Worm (Caenorhabditis elegans) whole organism, L1 larva: ENCODE results near the gene twk-42.
A peak's percentile ranks its signal among the peaks of the same experiment; 100 is the strongest.

Source experiments
- C04F5.9 ChIP-seq: sonication (generic microtip); optimal IDR thresholded peaks from 2 replicates; lab custom pipeline; 2016; ENCODE audit warnings: missing genetic modification characterization, missing compliant biosample characterization
- C34B4.2 ChIP-seq: sonication (generic microtip); optimal IDR thresholded peaks from 2 replicates; lab custom pipeline; 2017; ENCODE audit warnings: mild to moderate bottlenecking, missing genetic modification characterization, missing compliant biosample characterization
- F16B12.6 ChIP-seq: fragments of 150-350 bp; optimal IDR thresholded peaks from 2 replicates; lab custom pipeline; 2014; ENCODE audit warnings: missing biosample characterization, missing genetic modification characterization
- Y116A8C.19 ChIP-seq: sonication (generic microtip); optimal IDR thresholded peaks from 2 replicates; lab custom pipeline; 2016; ENCODE audit warnings: missing compliant biosample characterization, missing genetic modification characterization, borderline replicate concordance
- aha-1 ChIP-seq: fragments of 150-350 bp; optimal IDR thresholded peaks from 2 replicates; lab custom pipeline; 2014; ENCODE audit warnings: missing biosample characterization, missing genetic modification characterization
- alr-1 ChIP-seq: fragments of 200-800 bp; sonication (Bioruptor generic); optimal IDR thresholded peaks from 2 replicates; lab custom pipeline; 2018; ENCODE audit warnings: borderline replicate concordance, mild to moderate bottlenecking, missing genetic modification characterization, missing compliant biosample characterization
- aly-2 ChIP-seq: fragments of 150-350 bp; optimal IDR thresholded peaks from 2 replicates; lab custom pipeline; 2014; ENCODE audit warnings: missing biosample characterization, missing genetic modification characterization
- ama-1 ChIP-seq: fragments of 150-350 bp; optimal IDR thresholded peaks from 2 replicates; lab custom pipeline; 2014
- ceh-63 ChIP-seq: fragments of 200-800 bp; sonication (Bioruptor generic); optimal IDR thresholded peaks from 2 replicates; lab custom pipeline; 2018; ENCODE audit warnings: mild to moderate bottlenecking, missing genetic modification characterization, missing compliant biosample characterization
- ceh-8 ChIP-seq: fragments of 200-800 bp; sonication (Bioruptor generic); optimal IDR thresholded peaks from 2 replicates; lab custom pipeline; 2018; ENCODE audit warnings: mild to moderate bottlenecking, missing genetic modification characterization, moderate library complexity, missing compliant biosample characterization
- ceh-90 ChIP-seq: sonication (generic microtip); optimal IDR thresholded peaks from 2 replicates; lab custom pipeline; 2016; ENCODE audit warnings: missing genetic modification characterization, missing compliant biosample characterization
- dpl-1 ChIP-seq, 3 experiments: fragments of 150-350 bp in 2 of 3; sonication (generic microtip) in 1 of 3; optimal IDR thresholded peaks; 2 replicates each; lab custom pipeline; 2014 to 2017; ENCODE audit warnings: missing biosample characterization in 3 of 3, missing genetic modification characterization in 3 of 3, missing genetic modification reagents in 3 of 3
- dsc-1 ChIP-seq: sonication (generic microtip); optimal IDR thresholded peaks from 2 replicates; lab custom pipeline; 2016; ENCODE audit warnings: mild to moderate bottlenecking, missing genetic modification characterization, missing compliant biosample characterization
- egl-13 ChIP-seq: sonication (generic microtip); optimal IDR thresholded peaks from 2 replicates; lab custom pipeline; 2016; ENCODE audit warnings: missing genotype, missing genetic modification reagents, missing genetic modification characterization, missing compliant biosample characterization
- egl-27 ChIP-seq, 2 experiments: fragments of 150-350 bp in 1 of 2; sonication (generic microtip); optimal IDR thresholded peaks; 3 replicates each; lab custom pipeline; 2017 to 2018; ENCODE audit warnings: missing biosample characterization in 2 of 2, missing genetic modification characterization in 2 of 2, missing genetic modification reagents in 2 of 2
- elt-2 ChIP-seq: sonication (generic microtip); optimal IDR thresholded peaks from 2 replicates; lab custom pipeline; 2016; ENCODE audit warnings: missing genetic modification characterization, mild to moderate bottlenecking, inconsistent platforms, missing compliant biosample characterization, missing genetic modification reagents
- ets-5 ChIP-seq: fragments of 200-800 bp; sonication (Bioruptor generic); IDR thresholded peaks from 2 replicates; pipeline ENCODE4 v1.3.6; 2022; ENCODE audit warnings: missing genetic modification characterization, missing compliant biosample characterization
- fkh-4 ChIP-seq: sonication (generic microtip); optimal IDR thresholded peaks from 2 replicates; lab custom pipeline; 2016; ENCODE audit warnings: missing compliant biosample characterization, missing genetic modification characterization, borderline replicate concordance
- fos-1 ChIP-seq: fragments of 150-350 bp; optimal IDR thresholded peaks from 2 replicates; lab custom pipeline; 2014; ENCODE audit warnings: missing biosample characterization, missing genetic modification characterization
- hlh-17 ChIP-seq: fragments of 200-800 bp; sonication (Bioruptor generic); optimal IDR thresholded peaks from 2 replicates; lab custom pipeline; 2018; ENCODE audit warnings: missing genetic modification characterization, mild to moderate bottlenecking, missing compliant biosample characterization, moderate library complexity, borderline replicate concordance
- hlh-4 ChIP-seq: sonication (generic microtip); optimal IDR thresholded peaks from 2 replicates; lab custom pipeline; 2016; ENCODE audit warnings: mild to moderate bottlenecking, missing genetic modification characterization, missing compliant biosample characterization
- hpl-2 ChIP-seq: fragments of 150-350 bp; optimal IDR thresholded peaks from 2 replicates; lab custom pipeline; 2014; ENCODE audit warnings: missing biosample characterization, missing genetic modification reagents, missing genetic modification characterization
- irx-1 ChIP-seq: sonication (generic microtip); optimal IDR thresholded peaks from 2 replicates; lab custom pipeline; 2016; ENCODE audit warnings: missing genetic modification characterization, missing compliant biosample characterization
- isw-1 ChIP-seq: fragments of 200-800 bp; sonication (Bioruptor generic); IDR thresholded peaks from 2 replicates; pipeline ENCODE4 v1.3.6; 2022; ENCODE audit warnings: missing genetic modification characterization, missing compliant biosample characterization
- jun-1 ChIP-seq: fragments of 150-350 bp; optimal IDR thresholded peaks from 2 replicates; lab custom pipeline; 2014; ENCODE audit warnings: missing biosample characterization, missing genetic modification reagents, missing genetic modification characterization
- lin-13 ChIP-seq: fragments of 150-350 bp; optimal IDR thresholded peaks from 2 replicates; lab custom pipeline; 2014; ENCODE audit warnings: missing biosample characterization, missing genetic modification reagents, missing genetic modification characterization
- lin-14 ChIP-seq: fragments of 200-800 bp; sonication (Bioruptor generic); optimal IDR thresholded peaks from 2 replicates; lab custom pipeline; 2018; ENCODE audit warnings: mild to moderate bottlenecking, missing genetic modification characterization, moderate library complexity, missing compliant biosample characterization
- lin-35 ChIP-seq, 2 experiments: fragments of 150-350 bp; optimal IDR thresholded peaks; 2 replicates each; lab custom pipeline; 2014; ENCODE audit warnings: missing biosample characterization in 2 of 2, missing genetic modification characterization in 2 of 2, missing genetic modification reagents in 2 of 2
- lir-3 ChIP-seq: sonication (generic microtip); optimal IDR thresholded peaks from 2 replicates; lab custom pipeline; 2016; ENCODE audit warnings: mild to moderate bottlenecking, missing genetic modification characterization, moderate library complexity, missing compliant biosample characterization; ENCODE audit not compliant: poor library complexity
- mdl-1 ChIP-seq, 2 experiments: fragments of 150-350 bp; optimal IDR thresholded peaks; 2 replicates each; lab custom pipeline; 2014 to 2017; ENCODE audit warnings: missing biosample characterization in 2 of 2, missing genetic modification characterization in 2 of 2, inconsistent platforms in 1 of 2
- nhr-11 ChIP-seq: fragments of 150-350 bp; optimal IDR thresholded peaks from 2 replicates; lab custom pipeline; 2014; ENCODE audit warnings: missing biosample characterization, missing genetic modification characterization
- nhr-19 ChIP-seq: fragments of 200-800 bp; sonication (Bioruptor generic); conservative IDR thresholded peaks from 2 replicates; pipeline ENCODE4 v1.3.6; 2022; ENCODE audit warnings: missing genetic modification characterization, missing compliant biosample characterization
- nhr-20 ChIP-seq: sonication (generic microtip); optimal IDR thresholded peaks from 2 replicates; lab custom pipeline; 2016; ENCODE audit warnings: mild to moderate bottlenecking, missing genetic modification characterization, missing compliant biosample characterization
- nhr-237 ChIP-seq: fragments of 150-350 bp; optimal IDR thresholded peaks from 2 replicates; lab custom pipeline; 2014; ENCODE audit warnings: missing biosample characterization, missing genetic modification characterization
- nhr-28 ChIP-seq: fragments of 150-350 bp; optimal IDR thresholded peaks from 2 replicates; lab custom pipeline; 2014; ENCODE audit warnings: missing biosample characterization, missing genetic modification characterization
- nhr-71 ChIP-seq: sonication (generic microtip); optimal IDR thresholded peaks from 2 replicates; lab custom pipeline; 2016; ENCODE audit warnings: mild to moderate bottlenecking, missing genetic modification characterization, moderate library complexity, missing compliant biosample characterization
- nhr-76 ChIP-seq: sonication (generic microtip); optimal IDR thresholded peaks from 2 replicates; lab custom pipeline; 2017; ENCODE audit warnings: missing biosample characterization, missing genetic modification characterization
- nhr-77 ChIP-seq: fragments of 150-350 bp; optimal IDR thresholded peaks from 2 replicates; lab custom pipeline; 2014; ENCODE audit warnings: missing biosample characterization, missing genetic modification characterization
- nhr-85 ChIP-seq: sonication (generic microtip); peaks from one replicate; lab custom pipeline; 2016; ENCODE audit warnings: missing genetic modification characterization, inconsistent platforms, missing compliant biosample characterization
- nhr-90 ChIP-seq: sonication (generic microtip); optimal IDR thresholded peaks from 2 replicates; lab custom pipeline; 2016; ENCODE audit warnings: mild to moderate bottlenecking, missing genetic modification characterization, missing compliant biosample characterization; ENCODE audit not compliant: poor library complexity
- pax-3 ChIP-seq: fragments of 200-800 bp; sonication (Bioruptor generic); optimal IDR thresholded peaks from 2 replicates; lab custom pipeline; 2018; ENCODE audit warnings: mild to moderate bottlenecking, missing genetic modification characterization, moderate library complexity, missing compliant biosample characterization
- rnt-1 ChIP-seq: sonication (generic microtip); optimal IDR thresholded peaks from 2 replicates; lab custom pipeline; 2016; ENCODE audit warnings: mild to moderate bottlenecking, missing genetic modification characterization, moderate library complexity, missing compliant biosample characterization
- snu-23 ChIP-seq: sonication (generic microtip); optimal IDR thresholded peaks from 2 replicates; lab custom pipeline; 2016; ENCODE audit warnings: missing genetic modification characterization, missing compliant biosample characterization
- sptf-1 ChIP-seq: fragments of 150-350 bp; optimal IDR thresholded peaks from 2 replicates; lab custom pipeline; 2014; ENCODE audit warnings: missing biosample characterization, missing genetic modification characterization
- sup-37 ChIP-seq: fragments of 200-800 bp; sonication (Bioruptor generic); optimal IDR thresholded peaks from 2 replicates; lab custom pipeline; 2018; ENCODE audit warnings: mild to moderate bottlenecking, missing genetic modification characterization, missing compliant biosample characterization
- tlp-1 ChIP-seq: fragments of 150-350 bp; optimal IDR thresholded peaks from 2 replicates; lab custom pipeline; 2014; ENCODE audit warnings: missing biosample characterization, missing genetic modification characterization
- unc-130 ChIP-seq: fragments of 150-350 bp; optimal IDR thresholded peaks from 2 replicates; lab custom pipeline; 2017; ENCODE audit warnings: missing biosample characterization, missing genetic modification characterization, inconsistent platforms
- unc-30 ChIP-seq: sonication (generic microtip); optimal IDR thresholded peaks from 2 replicates; lab custom pipeline; 2017; ENCODE audit warnings: missing biosample characterization, missing genetic modification characterization
- unc-86 ChIP-seq: sonication (generic microtip); optimal IDR thresholded peaks from 2 replicates; lab custom pipeline; 2016; ENCODE audit warnings: missing genetic modification characterization, missing compliant biosample characterization
- unc-98 ChIP-seq: fragments of 200-800 bp; sonication (Bioruptor generic); IDR thresholded peaks from 2 replicates; pipeline ENCODE4 v1.3.6; 2022; ENCODE audit warnings: missing genetic modification characterization, missing compliant biosample characterization
- vab-15 ChIP-seq: sonication (generic microtip); optimal IDR thresholded peaks from 2 replicates; lab custom pipeline; 2017; ENCODE audit warnings: missing genotype, mild to moderate bottlenecking, missing genetic modification characterization, missing compliant biosample characterization
- xbp-1 ChIP-seq: sonication (generic microtip); optimal IDR thresholded peaks from 2 replicates; lab custom pipeline; 2016; ENCODE audit warnings: missing genetic modification characterization, missing compliant biosample characterization
- ztf-11 ChIP-seq, 2 experiments: sonication (generic microtip); optimal IDR thresholded peaks; 2 replicates each; lab custom pipeline; 2016 to 2017; ENCODE audit warnings: missing genetic modification characterization in 2 of 2, missing biosample characterization in 1 of 2, missing compliant biosample characterization in 1 of 2
- ztf-4 ChIP-seq: fragments of 150-350 bp; optimal IDR thresholded peaks from 2 replicates; lab custom pipeline; 2014; ENCODE audit warnings: missing biosample characterization, missing genetic modification characterization

Gene twk-42

DNA sequence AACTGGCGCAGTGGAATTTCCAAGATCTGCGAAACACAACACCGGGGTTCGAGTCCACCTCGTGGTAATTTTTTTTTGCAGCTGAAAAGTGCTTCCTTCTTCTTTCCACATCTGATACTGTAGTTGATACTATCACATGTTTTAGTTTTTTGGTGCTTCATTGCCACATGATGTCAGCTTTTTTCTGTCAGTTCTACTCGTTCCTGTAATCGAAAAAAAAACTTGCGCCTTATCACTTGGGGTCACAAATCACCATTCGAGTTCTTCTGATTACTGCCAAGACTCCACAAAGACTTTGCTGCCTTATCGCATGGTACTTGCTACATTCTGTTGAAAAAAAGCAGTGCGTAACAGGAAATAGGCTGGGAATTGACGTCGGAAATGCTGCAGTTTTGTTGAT is 10.7 kb downstream of the twk-42 start:
- TF ChIP-seq unc-130 (tag; lab: Kevin White, UChicago) (no peak), ama-1 (lab: Kevin White, UChicago) (no peak), aha-1 (tag; lab: Kevin White, UChicago) (no peak), nhr-71 (no peak), lin-13 (GFP tag; lab: Kevin White, UChicago) (no peak), hlh-17 (GFP tag; lab: Kevin White, UChicago) (no peak), C04F5.9 (tag; lab: Kevin White, UChicago) (no peak), hlh-4 (tag; lab: Kevin White, UChicago) (no peak), alr-1 (tag; lab: Kevin White, UChicago) (no peak), nhr-237 (tag; lab: Kevin White, UChicago) (no peak), egl-13 (tag; lab: Kevin White, UChicago) (no peak), ztf-4 (tag; lab: Kevin White, UChicago) (no peak), irx-1 (tag; lab: Kevin White, UChicago) (no peak), nhr-28 (tag; lab: Kevin White, UChicago) (no peak), elt-2 (tag; lab: Kevin White, UChicago) (peak; percentile 98), nhr-90 (tag; lab: Kevin White, UChicago) (peak; percentile 5), ets-5 (no peak), vab-15 (tag; lab: Kevin White, UChicago) (no peak), mdl-1 (tag; optimal IDR thresholded peaks at IDR 0.05; lab: Kevin White, UChicago) (no peak), fkh-4 (tag; lab: Kevin White, UChicago) (no peak), egl-27 (tag; optimal IDR thresholded peaks at IDR 0.05; lab: Kevin White, UChicago) (no peak), isw-1 (no peak), snu-23 (GFP tag; lab: Kevin White, UChicago) (no peak), nhr-85 (no peak), ztf-11 (tag; optimal IDR thresholded peaks at IDR 0.05; lab: Kevin White, UChicago) (no peak), unc-30 (tag; lab: Kevin White, UChicago) (no peak), fos-1 (tag; lab: Kevin White, UChicago) (no peak), nhr-19 (GFP tag; lab: Robert Waterston, UW) (peak; percentile 18; the same call in 1 of the 2 replicates), sptf-1 (tag; lab: Kevin White, UChicago) (no peak), rnt-1 (no peak), F16B12.6 (tag; lab: Kevin White, UChicago) (no peak), unc-86 (tag; lab: Kevin White, UChicago) (no peak), tlp-1 (tag; lab: Kevin White, UChicago) (no peak), ceh-63 (GFP tag; lab: Kevin White, UChicago) (no peak), ceh-90 (no peak), lin-35 (GFP tag; optimal IDR thresholded peaks at IDR 0.05; lab: Kevin White, UChicago) (peak in 1 of 2 experiments; percentile 46), nhr-20 (tag; lab: Kevin White, UChicago) (peak; percentile 45), C34B4.2 (tag; lab: Kevin White, UChicago) (no peak), Y116A8C.19 (tag; lab: Kevin White, UChicago) (no peak), lir-3 (no peak), aly-2 (tag; lab: Kevin White, UChicago) (no peak), dpl-1 (GFP tag; optimal IDR thresholded peaks at IDR 0.05; lab: Kevin White, UChicago) (no peak), dsc-1 (tag; lab: Kevin White, UChicago) (no peak), nhr-76 (no peak), ceh-8 (GFP tag; lab: Kevin White, UChicago) (no peak), nhr-77 (tag; lab: Kevin White, UChicago) (no peak), nhr-11 (no peak), lin-14 (GFP tag; lab: Kevin White, UChicago) (no peak), xbp-1 (tag; lab: Kevin White, UChicago) (no peak), hpl-2 (GFP tag; lab: Kevin White, UChicago) (no peak), pax-3 (tag; lab: Kevin White, UChicago) (no peak), sup-37 (no peak), unc-98 (GFP tag; lab: Robert Waterston, UW) (no peak), jun-1 (tag; lab: Kevin White, UChicago) (peak; percentile 50)
